Worm (Caenorhabditis elegans) whole organism, early embryonic: ENCODE data around the gene str-261.

Experiments used
- B0310.2 ChIP-seq: sonication (generic microtip); optimal IDR thresholded peaks from 2 replicates; lab custom pipeline; 2016; ENCODE audit warnings: mild to moderate bottlenecking, missing genetic modification characterization, missing compliant biosample characterization
- F13C5.2 ChIP-seq: sonication (generic microtip); optimal IDR thresholded peaks from 2 replicates; lab custom pipeline; 2017; ENCODE audit warnings: mild to moderate bottlenecking, missing genetic modification characterization, inconsistent platforms, missing compliant biosample characterization
- ama-1 ChIP-seq: fragments of 150-350 bp; optimal IDR thresholded peaks from 2 replicates; lab custom pipeline; 2014
- ets-7 ChIP-seq: sonication (generic microtip); optimal IDR thresholded peaks from 2 replicates; lab custom pipeline; 2016; ENCODE audit warnings: missing genotype, missing genetic modification characterization, missing compliant biosample characterization
- hmbx-1 ChIP-seq: sonication (generic microtip); optimal IDR thresholded peaks from 2 replicates; lab custom pipeline; 2016; ENCODE audit warnings: mild to moderate bottlenecking, missing genetic modification characterization, missing compliant biosample characterization
- sea-1 ChIP-seq: fragments of 200-800 bp; sonication (Bioruptor generic); conservative IDR thresholded peaks from 2 replicates; pipeline ENCODE4 v1.3.6; 2022; ENCODE audit warnings: missing genetic modification characterization, missing compliant biosample characterization
- tbx-11 ChIP-seq: fragments of 200-800 bp; sonication (Bioruptor generic); IDR thresholded peaks from 2 replicates; pipeline ENCODE4 v1.3.6; 2022; ENCODE audit warnings: missing genetic modification characterization, missing compliant biosample characterization
- tbx-37 ChIP-seq: fragments of 200-800 bp; sonication (Bioruptor generic); conservative IDR thresholded peaks from 2 replicates; pipeline ENCODE4 v1.3.6; 2022; ENCODE audit warnings: missing genetic modification reagents, missing genetic modification characterization, missing compliant biosample characterization

ce11 chrIII:11123844-11124243 is 49.5 kb downstream of the str-261 start:
- peak; percentile 38 for TF ChIP-seq ama-1 (lab: Kevin White, UChicago)
- no peak for TF ChIP-seq tbx-11
- no peak for TF ChIP-seq hmbx-1
- TF ChIP-seq tbx-37 (GFP tag; lab: Robert Waterston, UW): no peak
- TF ChIP-seq F13C5.2: no peak
- no peak for TF ChIP-seq ets-7
- TF ChIP-seq sea-1 (GFP tag; lab: Robert Waterston, UW): no peak
- TF ChIP-seq B0310.2 (tag; lab: Kevin White, UChicago): no peak
